Worm (Caenorhabditis elegans) whole organism, early embryonic: ENCODE results near the gene gcy-8.

Source experiments
- B0310.2 ChIP-seq: sonication (generic microtip); optimal IDR thresholded peaks from 2 replicates; lab custom pipeline; 2016; ENCODE audit warnings: mild to moderate bottlenecking, missing genetic modification characterization, missing compliant biosample characterization
- aly-1 ChIP-seq: sonication (generic microtip); optimal IDR thresholded peaks from 2 replicates; lab custom pipeline; 2016; ENCODE audit warnings: missing genetic modification characterization, missing compliant biosample characterization
- ama-1 ChIP-seq: fragments of 150-350 bp; optimal IDR thresholded peaks from 2 replicates; lab custom pipeline; 2014
- ceh-13 ChIP-seq: fragments of 200-800 bp; sonication (Bioruptor generic); optimal IDR thresholded peaks from 2 replicates; lab custom pipeline; 2018; ENCODE audit warnings: mild to moderate bottlenecking, missing genetic modification characterization, missing compliant biosample characterization
- ceh-36 ChIP-seq: sonication (generic microtip); optimal IDR thresholded peaks from 2 replicates; lab custom pipeline; 2016; ENCODE audit warnings: missing genetic modification characterization, inconsistent platforms, missing compliant biosample characterization
- flt-1 ChIP-seq: fragments of 200-800 bp; sonication (Bioruptor generic); IDR thresholded peaks from 2 replicates; pipeline ENCODE4 v1.3.6; 2022; ENCODE audit warnings: missing genetic modification characterization, missing compliant biosample characterization
- hnd-1 ChIP-seq: sonication (generic microtip); optimal IDR thresholded peaks from 2 replicates; lab custom pipeline; 2016; ENCODE audit warnings: missing genetic modification characterization, missing compliant biosample characterization
- scrt-1 ChIP-seq: fragments of 200-800 bp; sonication (Bioruptor generic); IDR thresholded peaks from 2 replicates; pipeline ENCODE4 v1.3.6; 2022; ENCODE audit warnings: missing genetic modification characterization, missing compliant biosample characterization
- sea-1 ChIP-seq: fragments of 200-800 bp; sonication (Bioruptor generic); conservative IDR thresholded peaks from 2 replicates; pipeline ENCODE4 v1.3.6; 2022; ENCODE audit warnings: missing genetic modification characterization, missing compliant biosample characterization
- tbx-11 ChIP-seq: fragments of 200-800 bp; sonication (Bioruptor generic); IDR thresholded peaks from 2 replicates; pipeline ENCODE4 v1.3.6; 2022; ENCODE audit warnings: missing genetic modification characterization, missing compliant biosample characterization
- tbx-37 ChIP-seq: fragments of 200-800 bp; sonication (Bioruptor generic); conservative IDR thresholded peaks from 2 replicates; pipeline ENCODE4 v1.3.6; 2022; ENCODE audit warnings: missing genetic modification reagents, missing genetic modification characterization, missing compliant biosample characterization
- tra-4 ChIP-seq: sonication (generic microtip); optimal IDR thresholded peaks from 2 replicates; lab custom pipeline; 2017; ENCODE audit warnings: missing genetic modification characterization, missing compliant biosample characterization

DNA sequence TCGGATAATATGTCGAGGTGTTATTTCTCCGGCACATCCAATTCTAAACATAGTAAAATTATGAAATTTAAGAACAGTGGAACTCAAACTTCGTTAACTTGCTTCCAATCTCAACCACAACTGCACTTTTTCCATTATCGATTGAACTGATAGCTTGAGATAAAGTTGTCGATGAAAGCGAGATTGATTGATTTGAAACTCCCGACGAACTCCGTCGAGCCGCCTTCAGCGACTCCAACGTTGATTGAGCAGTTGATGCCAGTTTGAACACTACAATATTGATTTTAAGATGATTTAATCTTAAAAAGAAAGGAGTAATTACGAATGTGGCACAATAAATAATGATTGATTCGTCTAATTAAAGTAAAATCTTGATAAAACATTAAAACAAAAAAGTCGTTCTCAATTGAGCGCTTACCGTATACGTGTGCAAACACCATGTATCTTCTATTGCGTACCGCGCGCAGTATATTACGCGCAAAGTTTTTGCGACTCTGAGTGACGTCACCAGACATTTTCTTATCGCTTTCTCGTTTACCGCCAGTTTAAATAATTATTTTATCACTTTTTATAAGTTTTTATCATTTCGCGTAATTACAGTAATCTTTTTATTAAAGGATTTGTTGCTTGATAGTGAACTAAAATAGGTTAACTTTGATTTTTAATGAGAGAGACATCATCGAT, 25.6 kb upstream of the gcy-8 start, which contains the start of gene arp-11:
- TF ChIP-seq B0310.2 (tag; lab: Kevin White, UChicago) (no peak), hnd-1 (tag; lab: Kevin White, UChicago) (no peak), ceh-13 (no peak), flt-1 (GFP tag; lab: Robert Waterston, UW) (no peak), aly-1 (no peak), ama-1 (lab: Kevin White, UChicago) (no peak), tra-4 (no peak), sea-1 (GFP tag; lab: Robert Waterston, UW) (no peak), scrt-1 (GFP tag; lab: Robert Waterston, UW) (no peak), tbx-11 (no peak), tbx-37 (no peak), ceh-36 (no peak)
